Fruit fly (Drosophila melanogaster): ENCODE results near the gene Vti1a.

The Vti1a gene

DNA sequence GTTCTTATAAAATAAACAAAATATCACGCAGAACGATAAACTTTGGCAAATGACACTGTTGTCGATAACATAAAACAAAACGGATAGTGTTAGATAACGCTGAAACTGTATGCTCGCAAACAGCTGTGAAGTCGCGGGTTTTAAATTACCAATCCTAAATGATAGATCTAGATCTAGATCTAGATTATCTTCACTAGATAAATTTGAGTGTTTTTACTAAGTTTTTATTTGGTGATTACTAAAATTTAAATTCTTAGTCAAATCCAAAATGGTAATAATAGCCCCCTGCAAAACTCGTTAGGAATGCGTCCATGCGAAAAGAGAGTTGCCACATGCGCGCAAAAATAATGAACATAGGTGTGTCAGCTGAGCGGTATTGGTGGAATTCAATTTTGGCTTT lies 38.7 kb downstream of the Vti1a start, which contains the start of the genes MED30 and Rev1:
MED30 (minus strand) TSS at position 71 of the 400 bp plus-strand sequence.
Rev1 (plus strand) TSS at position 345 of the 400 bp plus-strand sequence.
- TF ChIP-seq CG10348 (GFP tag; IDR thresholded peaks at IDR 0.05) (peak; percentile 30; the same call in 1 of the 2 replicates), CG4496 (GFP tag; IDR thresholded peaks at IDR 0.05) (peak; percentile 95), Pif1A (GFP tag; optimal IDR thresholded peaks at IDR 0.05) (peak; percentile 92), CG12605 (GFP tag; IDR thresholded peaks at IDR 0.05) (peak; percentile 32; the same call in 1 of the 2 replicates), CG8159 (tag; optimal IDR thresholded peaks at IDR 0.05) (peak; percentile 88), EcR (GFP tag; optimal IDR thresholded peaks at IDR 0.05) (peak; percentile 18), rn (GFP tag; IDR thresholded peaks at IDR 0.05) (peak; percentile 87), CG8301 (tag; optimal IDR thresholded peaks at IDR 0.05) (peak; percentile 86), CG32121 (GFP tag; IDR thresholded peaks at IDR 0.05) (peak; percentile 89), CG15710 (tag; optimal IDR thresholded peaks at IDR 0.05) (peak; percentile 85), CG13204 (GFP tag; optimal IDR thresholded peaks at IDR 0.05) (no peak), gl (tag; optimal IDR thresholded peaks at IDR 0.05) (peak; percentile 56), Snoo (tag; optimal IDR thresholded peaks at IDR 0.05) (peak; percentile 90), CG14655 (GFP tag; optimal IDR thresholded peaks at IDR 0.05) (no peak), Pif1B (GFP tag; optimal IDR thresholded peaks at IDR 0.05) (peak; percentile 89), CG17806 (tag; optimal IDR thresholded peaks at IDR 0.05) (peak; percentile 86), D1 (tag; optimal IDR thresholded peaks at IDR 0.05) (no peak), fd96Ca (GFP tag; IDR thresholded peaks at IDR 0.05) (peak; percentile 89), Ets98B (GFP tag; IDR thresholded peaks at IDR 0.05) (peak; percentile 93), CG34367 (tag; optimal IDR thresholded peaks at IDR 0.05) (peak; percentile 82), CG9948 (tag; optimal IDR thresholded peaks at IDR 0.05) (peak; percentile 82)

- no peak for TF ChIP-seq Pif1B (GFP tag; optimal IDR thresholded peaks at IDR 0.05)
- no peak for TF ChIP-seq fd96Ca (GFP tag; IDR thresholded peaks at IDR 0.05)
- TF ChIP-seq EcR (GFP tag; optimal IDR thresholded peaks at IDR 0.05): peak; percentile 19
- no peak for TF ChIP-seq CG10348 (GFP tag; IDR thresholded peaks at IDR 0.05)
- no peak for TF ChIP-seq CG12605 (GFP tag; IDR thresholded peaks at IDR 0.05)
These were observed 40.1 kb downstream of the Vti1a start, which contains the start of gene CG3402 for dm6 chr3L:652637-653036. Gene CG3402 (minus strand): TSS chr3L:652881.

dm6 chr3L:649025-649769 lies 43.5 kb downstream of the Vti1a start:
- no peak for TF ChIP-seq CG4496 (GFP tag; IDR thresholded peaks at IDR 0.05)
- TF ChIP-seq CG9948 (tag; optimal IDR thresholded peaks at IDR 0.05): no peak
- no peak for TF ChIP-seq EcR (GFP tag; optimal IDR thresholded peaks at IDR 0.05)
- TF ChIP-seq CG8301 (tag; optimal IDR thresholded peaks at IDR 0.05): no peak
- TF ChIP-seq fd96Ca (GFP tag; IDR thresholded peaks at IDR 0.05): no peak
- no peak for TF ChIP-seq gl (tag; optimal IDR thresholded peaks at IDR 0.05)

dm6 chr3L:648155-649024 lies 44.3 kb downstream of the Vti1a start, which contains the start of gene Gale:
Gene Gale (plus strand): TSS chr3L:648555.
- TF ChIP-seq CG8159 (tag; optimal IDR thresholded peaks at IDR 0.05) (peak; percentile 13), rn (GFP tag; IDR thresholded peaks at IDR 0.05) (no peak), EcR (GFP tag; optimal IDR thresholded peaks at IDR 0.05) (peak; percentile 95), Ets98B (GFP tag; IDR thresholded peaks at IDR 0.05) (peak; percentile 42; the same call in 1 of the 2 replicates), CG12605 (GFP tag; IDR thresholded peaks at IDR 0.05) (no peak; the same call in 1 of the 2 replicates), CG32121 (GFP tag; IDR thresholded peaks at IDR 0.05) (peak; percentile 49; the same call in 1 of the 2 replicates)

- TF ChIP-seq CG4496 (GFP tag; IDR thresholded peaks at IDR 0.05): no peak
- no peak for TF ChIP-seq CG9948 (tag; optimal IDR thresholded peaks at IDR 0.05)
- TF ChIP-seq CG17806 (tag; optimal IDR thresholded peaks at IDR 0.05): no peak
- TF ChIP-seq Pif1B (GFP tag; optimal IDR thresholded peaks at IDR 0.05): no peak
- TF ChIP-seq D1 (tag; optimal IDR thresholded peaks at IDR 0.05): no peak
- no peak for TF ChIP-seq CG15710 (tag; optimal IDR thresholded peaks at IDR 0.05)
- no peak for TF ChIP-seq CG8159 (tag; optimal IDR thresholded peaks at IDR 0.05)
- TF ChIP-seq Snoo (tag; optimal IDR thresholded peaks at IDR 0.05): no peak
- no peak for TF ChIP-seq CG10348 (GFP tag; IDR thresholded peaks at IDR 0.05)
- TF ChIP-seq CG13204 (GFP tag; optimal IDR thresholded peaks at IDR 0.05): no peak
- no peak for TF ChIP-seq CG12605 (GFP tag; IDR thresholded peaks at IDR 0.05)
- no peak for TF ChIP-seq gl (tag; optimal IDR thresholded peaks at IDR 0.05)
- no peak for TF ChIP-seq CG34367 (tag; optimal IDR thresholded peaks at IDR 0.05)
- TF ChIP-seq Pif1A (GFP tag; optimal IDR thresholded peaks at IDR 0.05): no peak
These were observed 45.2 kb downstream of the Vti1a start for dm6 chr3L:647529-647928.
